Worm (Caenorhabditis elegans) whole organism, young adult: Measurements from ENCODE around the gene srbc-50.
"Not testable (repeated sequence)": the region's sequence is repeated elsewhere in the genome, so short reads cannot be mapped to it uniquely, and the experiment has no call there.

ENCODE experiments used
- B0019.2 ChIP-seq: fragments of 200-800 bp; sonication (Bioruptor generic); conservative IDR thresholded peaks from 2 replicates; pipeline ENCODE4 v1.3.6; 2022; ENCODE audit warnings: missing genetic modification reagents, missing genetic modification characterization, missing compliant biosample characterization
- C17E4.6 ChIP-seq: fragments of 200-800 bp; sonication (Bioruptor generic); IDR thresholded peaks from 2 replicates; pipeline ENCODE4 v1.3.6; 2022; ENCODE audit warnings: missing genetic modification reagents, missing genetic modification characterization, missing compliant biosample characterization
- F39B2.1 ChIP-seq: fragments of 200-800 bp; sonication (Bioruptor generic); IDR thresholded peaks from 2 replicates; pipeline ENCODE4 v1.3.6; 2022; ENCODE audit warnings: missing genetic modification reagents, missing genetic modification characterization, missing compliant biosample characterization
- F49E8.2 ChIP-seq: sonication (generic microtip); optimal IDR thresholded peaks from 3 replicates; lab custom pipeline; 2017; ENCODE audit warnings: missing genetic modification characterization, mild to moderate bottlenecking, missing compliant biosample characterization, antibody characterized with exemption, moderate library complexity; ENCODE audit not compliant: insufficient read depth
- F52B5.7 ChIP-seq: sonication (generic microtip); optimal IDR thresholded peaks from 2 replicates; lab custom pipeline; 2016; ENCODE audit warnings: mild to moderate bottlenecking, missing genetic modification characterization, missing compliant biosample characterization
- T07F8.4 ChIP-seq: sonication (generic microtip); optimal IDR thresholded peaks from 2 replicates; lab custom pipeline; 2016; ENCODE audit warnings: mild to moderate bottlenecking, missing genetic modification characterization, moderate library complexity, missing compliant biosample characterization
- Y95B8A.8 ChIP-seq: fragments of 200-800 bp; sonication (Bioruptor generic); IDR thresholded peaks from 2 replicates; pipeline ENCODE4 v1.3.6; 2022; ENCODE audit warnings: missing genetic modification reagents, missing genetic modification characterization, missing compliant biosample characterization
- aptf-3 ChIP-seq: fragments of 200-800 bp; sonication (Bioruptor generic); IDR thresholded peaks from 2 replicates; pipeline ENCODE4 v1.3.6; 2022; ENCODE audit warnings: missing genetic modification characterization, missing compliant biosample characterization
- attf-5 ChIP-seq: fragments of 200-800 bp; sonication (Bioruptor generic); optimal IDR thresholded peaks from 2 replicates; lab custom pipeline; 2018; ENCODE audit warnings: mild to moderate bottlenecking, missing genetic modification characterization, missing compliant biosample characterization
- bed-1 ChIP-seq: fragments of 200-800 bp; sonication (Bioruptor generic); IDR thresholded peaks from 2 replicates; pipeline ENCODE4 v1.3.6; 2022; ENCODE audit warnings: missing genetic modification reagents, missing genetic modification characterization, missing compliant biosample characterization
- cebp-1 ChIP-seq, 2 experiments: fragments of 200-800 bp in 1 of 2; sonication (Bioruptor generic) in 1 of 2; sonication (generic microtip) in 1 of 2; IDR thresholded peaks in 1 of 2; optimal IDR thresholded peaks in 1 of 2; 2 replicates each; pipeline versions ENCODE4 v1.3.6 to Lab custom; 2017 to 2022; ENCODE audit warnings: missing compliant biosample characterization in 2 of 2, missing genetic modification characterization in 2 of 2, mild to moderate bottlenecking in 1 of 2, missing genetic modification reagents in 1 of 2, moderate library complexity in 1 of 2
- gei-17 ChIP-seq: fragments of 200-800 bp; sonication (Bioruptor generic); optimal IDR thresholded peaks from 2 replicates; lab custom pipeline; 2018; ENCODE audit warnings: mild to moderate bottlenecking, missing genetic modification characterization, missing compliant biosample characterization
- hlh-12 ChIP-seq: sonication (generic microtip); optimal IDR thresholded peaks from 2 replicates; lab custom pipeline; 2016; ENCODE audit warnings: missing genetic modification characterization, missing compliant biosample characterization
- hlh-26 ChIP-seq: fragments of 200-800 bp; sonication (Bioruptor generic); conservative IDR thresholded peaks from 2 replicates; pipeline ENCODE4 v1.3.6; 2022; ENCODE audit warnings: missing genetic modification reagents, missing genetic modification characterization, missing compliant biosample characterization
- hmg-1.2 ChIP-seq: fragments of 200-800 bp; sonication (Bioruptor generic); IDR thresholded peaks from 2 replicates; pipeline ENCODE4 v1.3.6; 2022; ENCODE audit warnings: missing genetic modification reagents, missing genetic modification characterization, missing compliant biosample characterization
- hrde-1 ChIP-seq: sonication (generic microtip); optimal IDR thresholded peaks from 2 replicates; lab custom pipeline; 2016; ENCODE audit warnings: missing genetic modification characterization, mild to moderate bottlenecking, missing compliant biosample characterization, moderate library complexity, missing genotype, missing genetic modification reagents, borderline replicate concordance
- let-526 ChIP-seq: fragments of 200-800 bp; sonication (Bioruptor generic); IDR thresholded peaks from 2 replicates; pipeline ENCODE4 v1.3.6; 2022; ENCODE audit warnings: missing genetic modification reagents, missing genetic modification characterization, missing compliant biosample characterization
- lin-54 ChIP-seq: fragments of 200-800 bp; sonication (Bioruptor generic); optimal IDR thresholded peaks from 2 replicates; lab custom pipeline; 2018; ENCODE audit warnings: mild to moderate bottlenecking, missing genetic modification characterization, missing compliant biosample characterization
- lir-1 ChIP-seq: fragments of 200-800 bp; sonication (Bioruptor generic); conservative IDR thresholded peaks from 2 replicates; pipeline ENCODE4 v1.3.6; 2022; ENCODE audit warnings: missing genetic modification reagents, missing genetic modification characterization, missing compliant biosample characterization
- madf-6 ChIP-seq: fragments of 200-800 bp; sonication (Bioruptor generic); IDR thresholded peaks from 2 replicates; pipeline ENCODE4 v1.3.6; 2022; ENCODE audit warnings: missing genetic modification reagents, missing genetic modification characterization, missing compliant biosample characterization
- nfya-1 ChIP-seq: sonication (generic microtip); optimal IDR thresholded peaks from 2 replicates; lab custom pipeline; 2017; ENCODE audit warnings: antibody characterized with exemption, missing compliant biosample characterization, missing genetic modification characterization, borderline replicate concordance; ENCODE audit not compliant: insufficient read depth
- nhr-27 ChIP-seq: fragments of 200-800 bp; sonication (Bioruptor generic); optimal IDR thresholded peaks from 2 replicates; lab custom pipeline; 2018; ENCODE audit warnings: mild to moderate bottlenecking, missing genetic modification characterization, moderate library complexity, missing compliant biosample characterization
- nhr-80 ChIP-seq: sonication (generic microtip); optimal IDR thresholded peaks from 2 replicates; lab custom pipeline; 2016; ENCODE audit warnings: missing genetic modification characterization, missing compliant biosample characterization
- pha-4 ChIP-seq: fragments of 150-350 bp; sonication (generic microtip); optimal IDR thresholded peaks from 2 replicates; lab custom pipeline; 2014; ENCODE audit warnings: missing biosample characterization, missing genetic modification reagents, missing genetic modification characterization
- snpc-3.4 ChIP-seq: sonication (generic microtip); optimal IDR thresholded peaks from 2 replicates; lab custom pipeline; 2017; ENCODE audit warnings: missing genetic modification characterization, mild to moderate bottlenecking, missing compliant biosample characterization, antibody characterized with exemption, moderate library complexity, missing genotype, missing genetic modification reagents
- snpc-4 ChIP-seq, 5 experiments: fragments of 150-350 bp in 1 of 5; sonication (generic microtip) in 4 of 5; optimal IDR thresholded peaks; 2 replicates each; lab custom pipeline; 2014 to 2018; ENCODE audit warnings: missing genetic modification characterization in 5 of 5, missing biosample characterization in 3 of 5, antibody characterized with exemption in 2 of 5, mild to moderate bottlenecking in 2 of 5, missing compliant biosample characterization in 2 of 5, missing genotype in 2 of 5, moderate library complexity in 2 of 5, missing genetic modification reagents in 1 of 5
- tbp1 ChIP-seq: fragments of 200-800 bp; sonication (Bioruptor generic); optimal IDR thresholded peaks from 2 replicates; lab custom pipeline; 2018; ENCODE audit warnings: mild to moderate bottlenecking, missing genetic modification characterization, missing compliant biosample characterization
- unc-130 ChIP-seq: sonication (generic microtip); optimal IDR thresholded peaks from 2 replicates; lab custom pipeline; 2016; ENCODE audit warnings: missing genetic modification reagents, missing genetic modification characterization, missing compliant biosample characterization
- zim-3 ChIP-seq: sonication (generic microtip); optimal IDR thresholded peaks from 2 replicates; lab custom pipeline; 2017; ENCODE audit warnings: mild to moderate bottlenecking, missing genetic modification characterization, moderate library complexity, missing compliant biosample characterization
- ztf-6 ChIP-seq: fragments of 200-800 bp; sonication (Bioruptor generic); IDR thresholded peaks from 2 replicates; pipeline ENCODE4 v1.3.6; 2022; ENCODE audit warnings: missing genetic modification reagents, missing genetic modification characterization, missing compliant biosample characterization

srbc-50 gene

DNA sequence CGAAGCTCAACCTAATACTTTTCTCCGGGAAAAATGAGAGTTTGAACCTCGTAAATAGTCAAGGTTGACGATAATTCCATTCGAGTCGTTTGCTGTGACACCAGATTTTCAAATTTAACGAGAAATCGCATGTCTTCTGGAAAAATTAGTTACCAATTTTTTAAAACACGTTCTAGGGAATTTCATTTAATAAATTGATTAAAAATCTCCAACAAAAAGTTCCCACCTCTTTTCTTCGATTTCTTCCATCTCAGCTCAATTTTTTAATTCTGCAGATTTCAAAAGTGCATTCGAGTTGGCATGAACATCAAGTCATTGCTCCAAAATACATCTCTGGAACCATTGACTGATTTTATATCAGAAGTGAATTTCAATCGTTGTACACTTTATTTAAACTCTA is 12.8 kb downstream of the srbc-50 start, which contains the start of gene nhr-282:
nhr-282 (plus strand) TSS at position 301 of the 400 bp plus-strand sequence.
- not testable (repeated sequence) for TF ChIP-seq nfya-1 (tag; lab: Kevin White, UChicago); snpc-3.4 (tag; lab: Kevin White, UChicago); unc-130

- TF ChIP-seq F52B5.7 (tag; lab: Kevin White, UChicago): no peak
Measured at ce11 chrV:15810446-15810845, 14.3 kb downstream of the srbc-50 start, which contains the start of gene F54B8.1. Gene F54B8.1, plus strand, starts transcription at chrV:15810746.

DNA sequence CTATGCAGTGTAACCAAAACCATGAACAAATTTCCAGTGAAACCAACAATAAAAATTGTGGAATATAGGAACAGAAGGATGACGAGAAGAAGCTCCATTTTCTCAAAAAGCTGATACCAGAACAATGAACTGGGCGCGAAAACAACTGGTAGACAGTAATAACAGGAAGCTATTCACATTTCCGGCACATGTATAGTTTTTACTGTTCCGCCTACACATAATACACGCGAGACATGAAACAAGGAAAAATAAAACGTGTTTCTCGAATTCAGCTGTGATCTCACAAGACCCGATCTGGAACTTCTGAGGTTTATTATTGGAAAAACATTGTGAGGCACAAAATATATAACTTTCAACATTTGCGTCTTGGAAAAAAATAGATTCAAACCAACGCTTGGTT is 15.2 kb downstream of the srbc-50 start, which contains the start of gene srsx-36:
srsx-36 (minus strand) TSS at position 101 of the 400 bp plus-strand sequence.
- TF ChIP-seq tbp1 (GFP tag; lab: Kevin White, UChicago) (no peak), cebp-1 (GFP tag; IDR thresholded peaks at IDR 0.05; lab: Robert Waterston, UW) (no peak), cebp-1 (tag; optimal IDR thresholded peaks at IDR 0.05; lab: Kevin White, UChicago) (no peak)

ce11 chrV:15807420-15807819 is 17.3 kb downstream of the srbc-50 start, which contains the start of gene srsx-38:
Gene srsx-38, minus strand, starts transcription at chrV:15807520.
- TF ChIP-seq nhr-80 (tag; lab: Kevin White, UChicago); ztf-6; hlh-12: not testable (repeated sequence)

DNA sequence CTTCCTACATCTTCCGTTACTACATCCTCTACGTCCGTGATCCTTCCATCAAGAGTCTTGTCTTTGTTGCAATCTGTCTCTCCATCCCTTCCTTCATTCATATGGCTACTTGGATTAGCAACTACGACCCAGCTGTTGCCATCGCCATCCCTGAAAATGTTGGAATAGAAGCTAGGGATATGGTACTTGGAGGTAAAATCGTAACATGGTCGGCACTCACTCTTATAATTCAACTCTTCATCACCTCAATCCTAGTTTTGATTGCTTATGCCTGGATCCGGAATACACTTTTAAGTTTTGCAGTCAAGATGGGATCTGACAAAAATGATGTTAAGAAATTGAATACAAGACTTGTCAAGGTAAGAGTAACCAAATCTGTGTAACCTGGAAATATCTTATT is 21.0 kb downstream of the srbc-50 start, which contains the start of gene T26E4.18:
T26E4.18 (minus strand) TSS at position 101 of the 400 bp plus-strand sequence.
- TF ChIP-seq snpc-4 (GFP tag; optimal IDR thresholded peaks at IDR 0.05; lab: Kevin White, UChicago); snpc-4 (tag; optimal IDR thresholded peaks at IDR 0.05; lab: Kevin White, UChicago); attf-5 (GFP tag; lab: Kevin White, UChicago); nfya-1 (tag; lab: Kevin White, UChicago): not testable (repeated sequence)

- not testable (repeated sequence) for TF ChIP-seq C17E4.6, aptf-3, Y95B8A.8 (GFP tag; lab: Robert Waterston, UW)
Measured at ce11 chrV:15803079-15803478, 21.7 kb downstream of the srbc-50 start, which contains the start of gene srd-27. Gene srd-27, plus strand, starts transcription at chrV:15803379.

DNA sequence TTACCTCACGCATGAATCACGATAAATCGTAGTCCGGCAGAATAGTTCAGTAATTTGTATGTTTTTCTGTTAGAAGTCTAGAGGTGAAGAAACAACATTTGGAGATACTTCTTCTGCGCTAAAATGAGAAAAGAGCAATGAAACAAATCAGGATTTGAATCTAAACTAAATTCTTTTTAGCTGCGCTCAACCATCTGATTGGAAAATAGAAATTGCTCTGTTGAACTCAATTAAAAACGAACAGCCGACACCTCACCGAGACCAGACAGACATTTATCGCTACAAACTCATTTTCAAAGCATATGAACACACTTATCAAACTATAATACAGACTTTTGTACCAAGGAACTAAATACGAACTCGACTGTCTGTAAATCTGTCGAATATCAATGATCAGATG is 22.1 kb downstream of the srbc-50 start, which contains the start of gene T26E4.9:
T26E4.9 (minus strand) TSS at position 101 of the 400 bp plus-strand sequence.
- not testable (repeated sequence) for TF ChIP-seq F52B5.7 (tag; lab: Kevin White, UChicago); gei-17 (GFP tag; lab: Kevin White, UChicago); lin-54 (GFP tag; lab: Kevin White, UChicago)

DNA sequence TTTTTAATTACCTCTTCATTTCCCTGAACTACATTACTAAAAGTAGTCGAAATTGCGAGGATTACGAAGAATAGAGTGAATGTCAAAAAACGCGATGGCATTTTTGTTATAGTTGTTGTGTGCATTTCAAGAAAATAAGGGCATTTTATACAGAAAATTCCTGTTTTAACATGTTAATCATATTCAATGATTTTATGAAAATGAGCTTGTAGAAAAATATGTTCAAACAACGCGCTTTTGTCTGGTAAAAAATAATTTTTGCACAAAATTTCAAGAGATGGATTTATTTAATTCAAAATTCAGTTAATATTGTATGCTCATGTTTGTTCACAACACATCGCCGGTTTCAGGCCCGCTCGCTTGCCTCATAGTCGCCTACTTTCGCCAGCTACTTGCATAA is 26.7 kb downstream of the srbc-50 start, which contains the start of gene T26E4.10:
T26E4.10 (minus strand) TSS at position 101 of the 400 bp plus-strand sequence.
- TF ChIP-seq F39B2.1 (GFP tag; lab: Robert Waterston, UW): no peak
- no peak for TF ChIP-seq C17E4.6 (GFP tag; lab: Robert Waterston, UW)
- no peak for TF ChIP-seq hmg-1.2 (GFP tag; lab: Robert Waterston, UW)
- no peak for TF ChIP-seq T07F8.4 (tag; lab: Kevin White, UChicago)
- no peak for TF ChIP-seq hrde-1
- no peak for TF ChIP-seq cebp-1 (GFP tag; IDR thresholded peaks at IDR 0.05; lab: Robert Waterston, UW)
- no peak for TF ChIP-seq cebp-1 (tag; optimal IDR thresholded peaks at IDR 0.05; lab: Kevin White, UChicago)
- TF ChIP-seq let-526 (GFP tag; lab: Robert Waterston, UW): no peak
- no peak for TF ChIP-seq B0019.2 (GFP tag; lab: Robert Waterston, UW)
- no peak for TF ChIP-seq madf-6 (GFP tag; lab: Robert Waterston, UW)
- no peak for TF ChIP-seq lir-1 (GFP tag; lab: Robert Waterston, UW)
- no peak for TF ChIP-seq bed-1 (GFP tag; lab: Robert Waterston, UW)
- TF ChIP-seq zim-3: no peak
- no peak for TF ChIP-seq unc-130
- TF ChIP-seq F49E8.2 (tag; lab: Kevin White, UChicago): no peak
- TF ChIP-seq hlh-26 (GFP tag; lab: Robert Waterston, UW): no peak
- no peak for TF ChIP-seq pha-4 (tag; lab: Kevin White, UChicago)
- TF ChIP-seq nhr-27 (tag; lab: Kevin White, UChicago): no peak
